Fruit fly (Drosophila melanogaster) whole organism, prepupa: ENCODE data around the gene CG13043.

Source experiments
- Blimp-1 ChIP-seq: fragments of 200-800 bp; sonication (Bioruptor generic); optimal IDR thresholded peaks from 3 replicates; lab custom pipeline; 2017; ENCODE audit warnings: missing biosample characterization, missing genetic modification characterization, mild to moderate bottlenecking, moderate library complexity, missing genetic modification reagents
- CG11762 ChIP-seq: fragments of 200-800 bp; sonication (Bioruptor generic); optimal IDR thresholded peaks from 3 replicates; lab custom pipeline; 2016; ENCODE audit warnings: missing biosample characterization, missing genetic modification characterization; ENCODE audit not compliant: insufficient read depth
- CG1621 ChIP-seq: fragments of 200-800 bp; sonication (Bioruptor generic); optimal IDR thresholded peaks from 3 replicates; lab custom pipeline; 2018; ENCODE audit warnings: missing biosample characterization, mild to moderate bottlenecking, missing genetic modification characterization
- CG31627 ChIP-seq: fragments of 200-800 bp; sonication (Bioruptor generic); optimal IDR thresholded peaks from 3 replicates; lab custom pipeline; 2016; ENCODE audit warnings: missing biosample characterization, missing genetic modification characterization
- CG32006 ChIP-seq: fragments of 200-800 bp; sonication (Bioruptor generic); optimal IDR thresholded peaks from 3 replicates; lab custom pipeline; 2017; ENCODE audit warnings: missing biosample characterization, mild to moderate bottlenecking, missing genetic modification characterization
- CG34406 ChIP-seq: fragments of 200-800 bp; sonication (Bioruptor generic); optimal IDR thresholded peaks from 3 replicates; lab custom pipeline; 2016; ENCODE audit warnings: missing biosample characterization, missing genetic modification characterization
- CG4318 ChIP-seq: fragments of 200-800 bp; sonication (Bioruptor generic); optimal IDR thresholded peaks from 3 replicates; lab custom pipeline; 2017; ENCODE audit warnings: missing biosample characterization, mild to moderate bottlenecking, missing genetic modification characterization
- CG6163 ChIP-seq: fragments of 200-800 bp; sonication (Bioruptor generic); IDR thresholded peaks from 3 replicates; pipeline ENCODE4 v1.3.6; 2022; ENCODE audit warnings: missing biosample characterization, missing genetic modification characterization
- CG6276 ChIP-seq: fragments of 200-800 bp; sonication (Bioruptor generic); optimal IDR thresholded peaks from 2 replicates; lab custom pipeline; 2017; ENCODE audit warnings: missing biosample characterization, mild to moderate bottlenecking, missing genetic modification characterization
- CG6792 ChIP-seq: fragments of 200-800 bp; sonication (Bioruptor generic); optimal IDR thresholded peaks from 3 replicates; lab custom pipeline; 2016; ENCODE audit warnings: missing biosample characterization, missing genetic modification characterization
- CG6808 ChIP-seq: fragments of 200-800 bp; sonication (Bioruptor generic); optimal IDR thresholded peaks from 3 replicates; lab custom pipeline; 2017; ENCODE audit warnings: missing biosample characterization, missing genetic modification characterization, mild to moderate bottlenecking, moderate library complexity, missing genetic modification reagents
- CG6854 ChIP-seq: fragments of 200-800 bp; sonication (Bioruptor generic); optimal IDR thresholded peaks from 2 replicates; lab custom pipeline; 2017; ENCODE audit warnings: missing biosample characterization, mild to moderate bottlenecking, missing genetic modification characterization
- CG7368 ChIP-seq: fragments of 200-800 bp; sonication (Bioruptor generic); optimal IDR thresholded peaks from 3 replicates; lab custom pipeline; 2016; ENCODE audit warnings: missing biosample characterization, missing genetic modification characterization
- CG8319 ChIP-seq: fragments of 200-800 bp; sonication (Bioruptor generic); optimal IDR thresholded peaks from 3 replicates; lab custom pipeline; 2016; ENCODE audit warnings: missing biosample characterization, missing genetic modification characterization
- CG8632 ChIP-seq: fragments of 200-800 bp; sonication (Bioruptor generic); optimal IDR thresholded peaks from 3 replicates; lab custom pipeline; 2016; ENCODE audit warnings: missing biosample characterization, missing genetic modification characterization
- Eip75B ChIP-seq: fragments of 200-800 bp; sonication (Bioruptor generic); optimal IDR thresholded peaks from 3 replicates; lab custom pipeline; 2016; ENCODE audit warnings: missing biosample characterization, missing genetic modification characterization
- Eip93F ChIP-seq: fragments of 200-800 bp; sonication (Bioruptor generic); optimal IDR thresholded peaks from 2 replicates; lab custom pipeline; 2016; ENCODE audit warnings: missing biosample characterization, mild to moderate bottlenecking, missing genetic modification characterization
- Ets21C ChIP-seq: fragments of 200-800 bp; sonication (Bioruptor generic); optimal IDR thresholded peaks from 3 replicates; lab custom pipeline; 2016; ENCODE audit warnings: missing biosample characterization, missing genetic modification characterization
- Ets96B ChIP-seq: fragments of 200-800 bp; optimal IDR thresholded peaks from 2 replicates; lab custom pipeline; 2019; ENCODE audit warnings: missing biosample characterization, mild to moderate bottlenecking, missing genetic modification characterization, moderate library complexity
- Hr39 ChIP-seq: fragments of 200-800 bp; sonication (Bioruptor generic); optimal IDR thresholded peaks from 2 replicates; lab custom pipeline; 2016; ENCODE audit warnings: missing biosample characterization, missing genetic modification characterization
- Hr4 ChIP-seq: fragments of 200-800 bp; sonication (Bioruptor generic); optimal IDR thresholded peaks from 3 replicates; lab custom pipeline; 2016; ENCODE audit warnings: missing biosample characterization, missing genetic modification characterization
- Lpt ChIP-seq: fragments of 200-800 bp; sonication (Bioruptor generic); optimal IDR thresholded peaks from 3 replicates; lab custom pipeline; 2016; ENCODE audit warnings: missing biosample characterization, missing genetic modification characterization
- OdsH ChIP-seq: fragments of 200-800 bp; sonication (Bioruptor generic); optimal IDR thresholded peaks from 3 replicates; lab custom pipeline; 2016; ENCODE audit warnings: missing biosample characterization, missing genetic modification characterization
- Sox14 ChIP-seq: fragments of 200-800 bp; sonication (Bioruptor generic); optimal IDR thresholded peaks from 3 replicates; lab custom pipeline; 2016; ENCODE audit warnings: missing biosample characterization, missing genetic modification characterization
- Sox15 ChIP-seq: fragments of 200-800 bp; sonication (Bioruptor generic); optimal IDR thresholded peaks from 3 replicates; lab custom pipeline; 2016; ENCODE audit warnings: missing biosample characterization, missing genetic modification characterization
- dsx ChIP-seq: fragments of 200-800 bp; optimal IDR thresholded peaks from 3 replicates; lab custom pipeline; 2019; ENCODE audit warnings: missing biosample characterization, mild to moderate bottlenecking, missing genetic modification characterization, moderate library complexity; ENCODE audit not compliant: poor library complexity, severe bottlenecking
- eg ChIP-seq: fragments of 200-800 bp; sonication (Bioruptor generic); IDR thresholded peaks from 3 replicates; pipeline ENCODE4 v1.3.6; 2022; ENCODE audit warnings: missing biosample characterization, missing genetic modification characterization
- fd59A ChIP-seq: fragments of 200-800 bp; sonication (Bioruptor generic); optimal IDR thresholded peaks from 2 replicates; lab custom pipeline; 2017; ENCODE audit warnings: missing biosample characterization, mild to moderate bottlenecking, missing genetic modification characterization, missing genetic modification reagents
- fkh ChIP-seq: fragments of 200-800 bp; sonication (Bioruptor generic); optimal IDR thresholded peaks from 3 replicates; lab custom pipeline; 2017; ENCODE audit warnings: missing biosample characterization, mild to moderate bottlenecking, missing genetic modification characterization, moderate library complexity
- lz ChIP-seq: fragments of 200-800 bp; sonication (Bioruptor generic); optimal IDR thresholded peaks from 3 replicates; lab custom pipeline; 2016; ENCODE audit warnings: missing biosample characterization, missing genetic modification characterization
- pdm3 ChIP-seq: fragments of 200-800 bp; sonication (Bioruptor generic); optimal IDR thresholded peaks from 3 replicates; lab custom pipeline; 2016; ENCODE audit warnings: missing biosample characterization, missing genetic modification characterization
- svp ChIP-seq: fragments of 200-800 bp; sonication (Bioruptor generic); peaks from one replicate; lab custom pipeline; 2016; ENCODE audit warnings: missing biosample characterization, missing genetic modification characterization
- vri ChIP-seq: fragments of 200-800 bp; sonication (Bioruptor generic); optimal IDR thresholded peaks from 3 replicates; lab custom pipeline; 2016; ENCODE audit warnings: missing biosample characterization, mild to moderate bottlenecking, missing genetic modification characterization

Gene CG13043

DNA sequence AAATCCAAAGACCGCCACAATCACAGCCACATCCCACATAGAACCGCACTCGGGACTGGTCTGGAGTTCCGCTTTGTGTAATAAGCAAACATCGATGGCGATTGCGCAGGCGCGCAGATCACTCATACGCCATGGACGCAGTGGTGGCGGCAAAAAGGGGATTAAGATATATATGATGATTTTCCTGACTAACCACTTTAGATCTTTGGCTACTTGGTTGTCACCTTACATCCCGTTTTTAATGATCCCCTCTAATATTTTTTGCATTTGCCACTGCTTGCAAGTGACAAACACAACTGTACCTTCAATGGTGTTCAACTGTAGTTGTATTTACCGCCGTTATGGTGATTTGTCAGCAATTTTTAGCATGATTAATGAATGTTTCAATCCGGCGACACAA lies 4.3 kb upstream of the CG13043 start (continued):
- no peak for TF ChIP-seq dsx (GFP tag; lab: Kevin White, UChicago)
- TF ChIP-seq CG4318 (GFP tag; lab: Kevin White, UChicago): peak; percentile 47
- no peak for TF ChIP-seq Ets96B (tag; lab: Kevin White, UChicago)
- peak; percentile 50 for TF ChIP-seq CG6792 (GFP tag; lab: Kevin White, UChicago)
- TF ChIP-seq CG1621 (tag; lab: Kevin White, UChicago): no peak
- peak; percentile 52 for TF ChIP-seq lz (GFP tag; lab: Kevin White, UChicago)
- peak; percentile 51 for TF ChIP-seq OdsH
- TF ChIP-seq fd59A: no peak
- no peak for TF ChIP-seq vri (GFP tag; lab: Kevin White, UChicago)
- no peak for TF ChIP-seq Sox15
- TF ChIP-seq CG6276: peak; percentile 69
- TF ChIP-seq Hr39 (GFP tag; lab: Kevin White, UChicago): peak; percentile 10
- no peak for TF ChIP-seq CG31627 (GFP tag; lab: Kevin White, UChicago)
- peak; percentile 36 for TF ChIP-seq pdm3 (GFP tag; lab: Kevin White, UChicago)
- TF ChIP-seq svp: no peak
- no peak for TF ChIP-seq CG6808 (GFP tag; lab: Kevin White, UChicago)
- peak; percentile 72; the same call in 2 of the 3 replicates for TF ChIP-seq CG6163 (GFP tag; lab: Robert Waterston, UW)
- no peak for TF ChIP-seq CG6854 (GFP tag; lab: Kevin White, UChicago)
- TF ChIP-seq CG8632 (GFP tag; lab: Kevin White, UChicago): no peak

- no peak for TF ChIP-seq Lpt (GFP tag; lab: Kevin White, UChicago)
- no peak for TF ChIP-seq Hr4
- no peak for TF ChIP-seq Eip93F
- TF ChIP-seq CG7368 (GFP tag; lab: Kevin White, UChicago): no peak
Observed at dm6 chr3L:16308380-16308779, 2.7 kb upstream of the CG13043 start, which contains the start of gene CG13042. CG13042 (minus strand) TSS chr3L:16308480.

DNA sequence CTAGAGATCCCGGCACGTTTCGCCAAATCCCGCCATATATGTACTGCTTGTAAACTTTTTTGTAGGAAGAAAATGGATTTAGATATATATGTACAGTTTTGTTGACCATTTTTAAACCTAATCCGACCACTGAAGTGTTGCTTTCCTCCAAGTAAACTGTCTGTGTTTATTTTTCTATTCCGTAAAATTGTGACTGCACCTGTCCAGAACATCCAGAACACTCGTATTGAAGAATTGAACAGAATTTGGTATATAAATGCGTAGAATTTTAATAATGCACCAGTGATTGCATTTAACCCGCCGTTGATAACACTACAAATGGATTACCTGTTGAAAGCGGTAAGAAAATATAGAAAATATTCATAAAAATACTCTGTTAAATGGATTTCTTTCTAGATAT lies 1.7 kb downstream of the CG13043 start, which contains the start of gene CG43249:
Gene CG43249, plus strand, starts transcription at position 301 of the 400 bp plus-strand sequence.
- TF ChIP-seq dsx (GFP tag; lab: Kevin White, UChicago): no peak
- no peak for TF ChIP-seq Hr4
- no peak for TF ChIP-seq CG11762 (GFP tag; lab: Kevin White, UChicago)

DNA sequence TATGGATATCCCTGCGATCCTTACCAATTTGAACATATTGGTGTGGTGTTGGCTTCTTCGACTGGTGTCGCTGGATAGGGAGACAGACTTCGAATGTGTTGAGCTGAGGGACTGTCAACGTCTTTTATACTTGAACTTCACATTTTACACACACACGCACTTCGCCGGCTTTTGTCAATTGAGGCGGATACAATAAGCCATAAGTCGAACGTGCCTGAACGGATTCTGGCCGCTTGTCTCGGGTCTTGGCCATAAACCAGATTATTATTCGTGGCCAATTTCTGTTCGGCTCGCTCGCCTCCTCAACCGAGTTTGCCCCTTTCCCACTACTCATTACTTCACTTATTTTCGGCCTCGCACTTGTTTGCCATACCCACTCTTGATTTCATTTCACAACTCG lies 2.6 kb downstream of the CG13043 start, which contains the start of gene CG13044:
Gene CG13044, minus strand, starts transcription at position 101 of the 400 bp plus-strand sequence.
- TF ChIP-seq Lpt (GFP tag; lab: Kevin White, UChicago) (no peak), CG11762 (GFP tag; lab: Kevin White, UChicago) (no peak), Eip75B (GFP tag; lab: Kevin White, UChicago) (no peak), fkh (GFP tag; lab: Kevin White, UChicago) (no peak), Blimp-1 (GFP tag; lab: Kevin White, UChicago) (peak; percentile 41)

DNA sequence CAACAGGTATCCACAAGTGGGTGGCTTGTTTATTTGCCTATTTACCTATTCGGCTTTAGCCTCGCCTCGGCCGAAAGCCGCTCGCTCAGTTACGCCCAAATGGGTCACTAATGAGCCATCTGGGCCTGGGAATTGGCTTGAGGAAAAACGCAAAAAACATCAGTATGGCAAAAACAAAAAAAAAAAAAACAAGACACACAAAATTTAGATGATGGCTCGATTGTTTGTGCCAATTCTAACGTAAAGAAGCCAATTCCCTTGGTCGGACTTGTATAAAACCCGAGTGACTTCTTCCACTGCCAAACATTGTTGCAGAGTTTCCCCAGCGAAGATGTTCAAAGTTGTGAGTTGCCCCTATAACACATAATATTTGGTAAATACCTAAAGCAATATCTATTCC lies 4.5 kb downstream of the CG13043 start, which contains the start of gene CG4982:
Gene CG4982, plus strand, starts transcription at position 301 of the 400 bp plus-strand sequence.
- TF ChIP-seq CG32006 (GFP tag; lab: Kevin White, UChicago) (no peak), CG6163 (GFP tag; lab: Robert Waterston, UW) (no peak), CG8319 (GFP tag; lab: Kevin White, UChicago) (no peak), eg (no peak)

DNA sequence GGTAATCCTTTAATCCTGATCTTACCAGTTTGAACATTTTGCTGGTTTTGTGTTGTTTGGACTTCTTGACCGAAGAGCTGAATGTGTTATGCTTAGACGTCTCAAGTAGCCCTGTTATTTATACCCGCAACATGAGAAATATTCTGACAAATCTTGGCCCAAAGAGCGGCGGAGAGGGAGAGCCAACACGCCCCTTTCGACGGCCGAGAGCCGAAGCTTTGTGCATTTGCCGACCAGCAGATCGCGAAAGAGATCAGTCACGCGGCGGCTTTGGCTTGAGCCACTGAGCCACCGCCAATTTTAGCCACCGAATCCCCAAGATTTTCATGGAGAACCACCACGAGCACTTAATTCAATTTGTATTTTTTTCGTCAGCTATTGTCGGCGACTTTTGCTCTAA lies 10.2 kb downstream of the CG13043 start, which contains the start of gene CG4962:
Gene CG4962, minus strand, starts transcription at position 101 of the 400 bp plus-strand sequence.
- TF ChIP-seq Ets21C (GFP tag; lab: Kevin White, UChicago) (no peak), Sox14 (GFP tag; lab: Kevin White, UChicago) (no peak), Sox15 (no peak), CG34406 (GFP tag; lab: Kevin White, UChicago) (no peak), Eip93F (no peak), CG8632 (GFP tag; lab: Kevin White, UChicago) (no peak)
